Worm (Caenorhabditis elegans): ENCODE results near the gene ZK970.8.

ce11 chrII:10308726-10309125, 711 bp upstream of the ZK970.8 start, which contains the start of gene gcy-4:
- TF ChIP-seq Y67H2A.10 (GFP tag; conservative IDR thresholded peaks at IDR 0.05) (no peak), sea-2 (GFP tag; IDR thresholded peaks at IDR 0.05) (no peak), mes-4 (tag; optimal IDR thresholded peaks at IDR 0.05) (no peak), F49E8.2 (tag; optimal IDR thresholded peaks at IDR 0.05; ENCODE audit: insufficient read depth) (no peak), dpl-1 (GFP tag; optimal IDR thresholded peaks at IDR 0.05) (no peak), lir-1 (GFP tag; conservative IDR thresholded peaks at IDR 0.05) (no peak), F39B2.1 (GFP tag; IDR thresholded peaks at IDR 0.05) (no peak), egl-44 (GFP tag; IDR thresholded peaks at IDR 0.05) (no peak), ztf-25 (GFP tag; IDR thresholded peaks at IDR 0.05) (no peak), let-607 (tag; optimal IDR thresholded peaks at IDR 0.05) (no peak), unc-130 (GFP tag; optimal IDR thresholded peaks at IDR 0.05) (no peak)
